Worm (Caenorhabditis elegans) whole organism, midembryonic: ENCODE data around the gene srg-51.
"Not testable (repeated sequence)": the region's sequence is repeated elsewhere in the genome, so short reads cannot be mapped to it uniquely, and the experiment has no call there.

Source experiments
- T22C8.4 ChIP-seq: fragments of 200-800 bp; sonication (Bioruptor generic); IDR thresholded peaks from 2 replicates; pipeline ENCODE4 v1.3.6; 2022; ENCODE audit warnings: missing genetic modification characterization, missing compliant biosample characterization
- cog-1 ChIP-seq: sonication (generic microtip); optimal IDR thresholded peaks from 2 replicates; lab custom pipeline; 2016; ENCODE audit warnings: missing genetic modification characterization, missing compliant biosample characterization
- flt-1 ChIP-seq: fragments of 200-800 bp; sonication (Bioruptor generic); IDR thresholded peaks from 2 replicates; pipeline ENCODE4 v1.3.6; 2022; ENCODE audit warnings: missing genetic modification characterization, missing compliant biosample characterization
- klf-2 ChIP-seq: fragments of 200-800 bp; sonication (Bioruptor generic); conservative IDR thresholded peaks from 2 replicates; pipeline ENCODE4 v1.3.6; 2022; ENCODE audit warnings: missing genetic modification reagents, missing genetic modification characterization, missing compliant biosample characterization
- med-1 ChIP-seq: sonication (generic microtip); optimal IDR thresholded peaks from 2 replicates; lab custom pipeline; 2017; ENCODE audit warnings: missing genetic modification characterization, mild to moderate bottlenecking, missing compliant biosample characterization, antibody characterized with exemption, missing genetic modification reagents; ENCODE audit not compliant: insufficient read depth
- ref-1 ChIP-seq: fragments of 200-800 bp; sonication (Bioruptor generic); conservative IDR thresholded peaks from 2 replicates; pipeline ENCODE4 v1.3.6; 2022; ENCODE audit warnings: missing genetic modification reagents, missing genetic modification characterization, missing compliant biosample characterization
- tab-1 ChIP-seq: fragments of 200-800 bp; sonication (Bioruptor generic); IDR thresholded peaks from 2 replicates; pipeline ENCODE4 v1.3.6; 2022; ENCODE audit warnings: missing genetic modification characterization, missing compliant biosample characterization
- ztf-23 ChIP-seq: fragments of 200-800 bp; sonication (Bioruptor generic); IDR thresholded peaks from 2 replicates; pipeline ENCODE4 v1.3.6; 2022; ENCODE audit warnings: missing genetic modification reagents, missing genetic modification characterization, missing compliant biosample characterization
- ztf-29 ChIP-seq: fragments of 200-800 bp; sonication (Bioruptor generic); IDR thresholded peaks from 2 replicates; pipeline ENCODE4 v1.3.6; 2022; ENCODE audit warnings: missing genetic modification reagents, missing genetic modification characterization, missing compliant biosample characterization

The srg-51 gene

ce11 chrIV:15140832-15141231, at the start of gene srg-51:
Gene srg-51 (minus strand): TSS chrIV:15140932.
- TF ChIP-seq ztf-29 (GFP tag; lab: Robert Waterston, UW) (no peak), med-1 (no peak), cog-1 (tag; lab: Kevin White, UChicago) (no peak), klf-2 (no peak), ref-1 (GFP tag; lab: Robert Waterston, UW) (no peak), flt-1 (GFP tag; lab: Robert Waterston, UW) (no peak), T22C8.4 (GFP tag; lab: Robert Waterston, UW) (no peak), ztf-23 (GFP tag; lab: Robert Waterston, UW) (no peak), tab-1 (GFP tag; lab: Robert Waterston, UW) (no peak)

ce11 chrIV:15189450-15189849, 48.7 kb upstream of the srg-51 start:
- TF ChIP-seq ztf-23 (GFP tag; lab: Robert Waterston, UW) (peak; percentile 80), klf-2 (peak; percentile 69), tab-1 (GFP tag; lab: Robert Waterston, UW) (peak; percentile 75; the same call in 1 of the 2 replicates), flt-1 (GFP tag; lab: Robert Waterston, UW) (peak; percentile 41)

DNA sequence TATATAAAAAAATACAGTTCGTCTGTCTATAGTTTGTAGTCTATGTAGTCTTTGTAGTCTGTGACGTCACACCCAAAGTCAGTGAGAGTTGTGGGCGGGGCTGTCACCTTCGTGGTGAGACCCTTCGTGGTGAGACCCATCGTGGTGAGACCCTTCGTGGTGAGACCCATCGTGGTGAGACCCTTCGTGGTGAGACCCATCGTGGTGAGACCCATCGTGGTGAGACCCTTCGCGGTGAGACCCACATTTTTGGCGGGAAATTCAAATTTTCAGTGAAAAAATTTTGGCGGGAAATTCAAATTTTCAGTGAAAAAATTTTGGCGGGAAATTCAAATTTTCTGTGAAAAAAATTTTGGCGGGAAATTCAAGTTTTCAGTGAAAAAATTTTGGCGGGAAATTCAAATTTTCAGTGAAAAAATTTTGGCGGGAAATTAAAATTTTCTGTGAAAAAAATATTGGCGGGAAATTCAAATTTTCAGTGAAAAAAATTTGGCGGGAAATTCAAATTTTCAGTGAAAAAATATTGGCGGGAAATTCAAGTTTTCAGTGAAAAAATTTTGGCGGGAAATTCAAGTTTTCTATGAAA, 47.7 kb upstream of the srg-51 start:
- 0 out of 2 replicates have a peak, but pooled peaks have one; percentile 70 for TF ChIP-seq klf-2

ce11 chrIV:15187517-15188181, 46.9 kb upstream of the srg-51 start:
- no peak for TF ChIP-seq tab-1 (GFP tag; lab: Robert Waterston, UW)
- no peak for TF ChIP-seq T22C8.4 (GFP tag; lab: Robert Waterston, UW)
- TF ChIP-seq ref-1 (GFP tag; lab: Robert Waterston, UW): no peak
- TF ChIP-seq ztf-23 (GFP tag; lab: Robert Waterston, UW): no peak
- TF ChIP-seq cog-1 (tag; lab: Kevin White, UChicago): no peak
- no peak for TF ChIP-seq klf-2
- TF ChIP-seq ztf-29 (GFP tag; lab: Robert Waterston, UW): no peak
- TF ChIP-seq flt-1 (GFP tag; lab: Robert Waterston, UW): no peak
- no peak for TF ChIP-seq med-1

ce11 chrIV:15179615-15180014, 38.9 kb upstream of the srg-51 start, which contains the start of gene srd-23:
Gene srd-23 (plus strand): TSS chrIV:15179915.
- no peak for TF ChIP-seq ref-1 (GFP tag; lab: Robert Waterston, UW)
- TF ChIP-seq flt-1 (GFP tag; lab: Robert Waterston, UW): no peak
- TF ChIP-seq tab-1 (GFP tag; lab: Robert Waterston, UW): no peak
- no peak for TF ChIP-seq ztf-23 (GFP tag; lab: Robert Waterston, UW)
- no peak for TF ChIP-seq ztf-29 (GFP tag; lab: Robert Waterston, UW)
- no peak for TF ChIP-seq T22C8.4 (GFP tag; lab: Robert Waterston, UW)
- TF ChIP-seq klf-2: no peak
- no peak for TF ChIP-seq med-1
- no peak for TF ChIP-seq cog-1 (tag; lab: Kevin White, UChicago)

DNA sequence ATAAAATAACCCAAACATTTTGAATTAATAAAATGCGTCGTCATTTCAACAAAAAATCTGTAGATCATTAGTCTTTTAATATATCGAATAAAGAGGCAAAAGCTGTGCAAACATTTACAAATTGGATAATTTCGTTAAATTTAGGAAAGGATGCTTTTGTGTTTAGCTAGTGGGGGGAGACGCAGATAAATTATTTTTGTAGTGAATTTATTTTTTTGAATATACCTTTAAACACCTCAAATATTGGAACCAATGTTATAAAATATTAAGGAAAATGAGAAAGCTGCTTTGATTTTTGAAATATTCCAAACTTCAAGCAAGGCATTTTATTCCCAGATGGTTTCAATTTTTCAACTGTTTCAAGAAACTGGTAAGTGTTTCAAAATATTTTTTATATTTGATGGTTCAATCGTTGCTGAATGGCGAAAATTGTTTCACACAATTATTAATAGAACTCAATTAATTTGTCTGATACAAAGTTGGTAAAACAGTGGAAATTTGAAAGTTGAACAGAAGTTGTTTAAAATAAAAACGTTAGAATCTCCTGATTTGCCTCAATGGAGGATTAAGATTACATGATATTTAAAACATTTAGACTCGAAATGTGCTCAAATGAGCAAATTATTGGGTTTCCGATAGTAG, 34.9 kb upstream of the srg-51 start, which contains the start of gene Y40H7A.4:
Gene Y40H7A.4 (minus strand): TSS at position 51 of the 642 bp plus-strand sequence.
- TF ChIP-seq klf-2: no peak
- TF ChIP-seq med-1: no peak
- TF ChIP-seq ztf-23 (GFP tag; lab: Robert Waterston, UW): no peak
- TF ChIP-seq T22C8.4 (GFP tag; lab: Robert Waterston, UW): no peak
- no peak for TF ChIP-seq ref-1 (GFP tag; lab: Robert Waterston, UW)
- TF ChIP-seq tab-1 (GFP tag; lab: Robert Waterston, UW): no peak
- TF ChIP-seq flt-1 (GFP tag; lab: Robert Waterston, UW): no peak
- TF ChIP-seq cog-1 (tag; lab: Kevin White, UChicago): no peak
- no peak for TF ChIP-seq ztf-29 (GFP tag; lab: Robert Waterston, UW)

- TF ChIP-seq ref-1 (GFP tag; lab: Robert Waterston, UW) (no peak), tab-1 (GFP tag; lab: Robert Waterston, UW) (no peak), med-1 (no peak), ztf-29 (GFP tag; lab: Robert Waterston, UW) (no peak), klf-2 (no peak), flt-1 (GFP tag; lab: Robert Waterston, UW) (no peak), cog-1 (tag; lab: Kevin White, UChicago) (no peak)
These were observed 27.7 kb upstream of the srg-51 start for ce11 chrIV:15168442-15168841.

- TF ChIP-seq med-1: no peak
- TF ChIP-seq tab-1 (GFP tag; lab: Robert Waterston, UW): no peak
- no peak for TF ChIP-seq cog-1 (tag; lab: Kevin White, UChicago)
- no peak for TF ChIP-seq ref-1 (GFP tag; lab: Robert Waterston, UW)
- TF ChIP-seq klf-2: no peak
- no peak for TF ChIP-seq ztf-29 (GFP tag; lab: Robert Waterston, UW)
- TF ChIP-seq T22C8.4 (GFP tag; lab: Robert Waterston, UW): no peak
- TF ChIP-seq flt-1 (GFP tag; lab: Robert Waterston, UW): no peak
- TF ChIP-seq ztf-23 (GFP tag; lab: Robert Waterston, UW): no peak
These were observed 24.9 kb upstream of the srg-51 start for ce11 chrIV:15165602-15166001.

- TF ChIP-seq klf-2 (no peak), med-1 (no peak)
These were observed 6.4 kb upstream of the srg-51 start, which contains the start of gene str-78 for ce11 chrIV:15147104-15147503. Gene str-78 (minus strand): TSS chrIV:15147204.

DNA sequence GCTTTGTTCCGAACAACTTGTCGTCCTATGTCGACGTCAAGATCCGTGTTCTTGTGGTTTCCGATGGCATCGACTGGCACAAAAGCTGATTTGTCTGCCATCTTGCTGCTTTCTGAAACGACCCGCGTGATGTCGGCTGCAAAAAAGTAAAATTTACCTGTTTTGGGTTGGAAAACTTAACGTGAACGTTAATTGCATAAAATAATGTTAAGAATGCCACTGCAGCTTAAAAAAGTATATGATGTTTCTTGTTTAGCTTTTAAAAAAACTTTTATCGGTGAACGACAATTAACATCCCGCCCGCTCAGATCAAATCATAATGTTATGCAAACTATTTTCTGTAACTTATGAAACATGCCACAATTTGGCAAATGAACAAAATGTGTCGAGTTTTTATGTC, 6.8 kb downstream of the srg-51 start, which contains the start of gene M199.8:
Gene M199.8 (minus strand): TSS at position 101 of the 400 bp plus-strand sequence.
- TF ChIP-seq ztf-23 (GFP tag; lab: Robert Waterston, UW); ref-1 (GFP tag; lab: Robert Waterston, UW); klf-2: not testable (repeated sequence)
